Worm (Caenorhabditis elegans): ENCODE measurements around the gene Y53F4B.27.
A peak's percentile ranks its signal among the peaks of the same experiment; 100 is the strongest.

Gene Y53F4B.27

DNA sequence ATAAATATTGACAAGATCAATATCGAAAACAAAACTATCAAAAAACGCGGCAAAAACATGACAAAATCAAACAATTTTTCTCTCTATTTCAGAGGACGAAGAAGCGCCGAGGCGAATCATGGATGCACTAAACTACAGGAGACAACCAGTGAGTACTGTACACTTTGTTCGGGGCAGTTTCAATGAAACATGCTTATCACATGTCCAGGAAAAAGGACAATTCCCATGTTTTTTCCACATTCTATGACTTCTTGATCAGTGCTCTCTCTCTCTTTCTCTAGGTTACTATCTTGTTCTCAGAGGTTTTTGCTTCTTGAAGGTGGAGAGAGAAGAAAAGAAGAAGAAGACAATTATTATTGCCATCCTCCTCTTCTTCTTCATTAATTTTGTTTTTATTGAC, 51.8 kb downstream of the Y53F4B.27 start (continued):
- TF ChIP-seq aly-2 (tag; optimal IDR thresholded peaks at IDR 0.05), result no peak
- no peak for TF ChIP-seq Y5F2A.4 (GFP tag; optimal IDR thresholded peaks at IDR 0.05)
- TF ChIP-seq cey-2 (tag; optimal IDR thresholded peaks at IDR 0.05; ENCODE audit: borderline replicate concordance, insufficient read depth), result no peak
- no peak for TF ChIP-seq ceh-28 (tag; optimal IDR thresholded peaks at IDR 0.05)
- TF ChIP-seq hif-1 (tag; optimal IDR thresholded peaks at IDR 0.05), result no peak
- TF ChIP-seq ceh-62 (tag; optimal IDR thresholded peaks at IDR 0.05), result no peak
- no peak for TF ChIP-seq madf-5 (GFP tag; IDR thresholded peaks at IDR 0.05)
- no peak for TF ChIP-seq aha-1 (tag)
- no peak for TF ChIP-seq nhr-41 (GFP tag; IDR thresholded peaks at IDR 0.05)
- no peak for TF ChIP-seq egl-43 (GFP tag; IDR thresholded peaks at IDR 0.05)
- no peak for TF ChIP-seq madf-9 (GFP tag; conservative IDR thresholded peaks at IDR 0.05)
- TF ChIP-seq daf-8 (GFP tag; IDR thresholded peaks at IDR 0.05), result no peak
- TF ChIP-seq sdz-12 (GFP tag; optimal IDR thresholded peaks at IDR 0.05), result no peak
- no peak for TF ChIP-seq lim-7 (GFP tag; IDR thresholded peaks at IDR 0.05)
- no peak for TF ChIP-seq lin-13 (GFP tag; optimal IDR thresholded peaks at IDR 0.05)
- TF ChIP-seq F26F4.8 (GFP tag; conservative IDR thresholded peaks at IDR 0.05), result no peak
- no peak for TF ChIP-seq dmd-9 (GFP tag; IDR thresholded peaks at IDR 0.05)
- no peak for TF ChIP-seq daf-12 (tag; optimal IDR thresholded peaks at IDR 0.05)
- TF ChIP-seq pqm-1 (tag; optimal IDR thresholded peaks at IDR 0.05), result no peak
- TF ChIP-seq ztf-7 (tag; optimal IDR thresholded peaks at IDR 0.05), result no peak
- TF ChIP-seq Y48G9A.11 (GFP tag; IDR thresholded peaks at IDR 0.05), result no peak
- TF ChIP-seq nhr-111 (GFP tag; optimal IDR thresholded peaks at IDR 0.05), result no peak
- no peak for TF ChIP-seq hmg-1.1 (GFP tag; IDR thresholded peaks at IDR 0.05)
- TF ChIP-seq T26A8.4 (GFP tag; IDR thresholded peaks at IDR 0.05), result no peak
- peak in 1 of 2 experiments; percentile 94 for TF ChIP-seq unc-62 (GFP tag; optimal IDR thresholded peaks at IDR 0.05 in 1 of 2)
- no peak for TF ChIP-seq unc-62 (tag; optimal IDR thresholded peaks at IDR 0.05)
- no peak for TF ChIP-seq unc-39 (tag; optimal IDR thresholded peaks at IDR 0.05)
- no peak for TF ChIP-seq F10B5.3 (tag; optimal IDR thresholded peaks at IDR 0.05)
- TF ChIP-seq skn-1 (tag; optimal IDR thresholded peaks at IDR 0.05), result no peak
- TF ChIP-seq tra-1 (GFP tag; IDR thresholded peaks at IDR 0.05), result no peak
- TF ChIP-seq T20F7.1 (GFP tag; optimal IDR thresholded peaks at IDR 0.05), result no peak
- TF ChIP-seq spr-3 (GFP tag; optimal IDR thresholded peaks at IDR 0.05), result no peak
- no peak for TF ChIP-seq zip-11 (GFP tag; IDR thresholded peaks at IDR 0.05)
- TF ChIP-seq dve-1 (tag; optimal IDR thresholded peaks at IDR 0.05; ENCODE audit: insufficient read depth), result peak; percentile 34
- no peak for TF ChIP-seq pha-4 (GFP tag; IDR thresholded peaks at IDR 0.05)
- no peak for TF ChIP-seq pha-4 (tag; optimal IDR thresholded peaks at IDR 0.05)
- TF ChIP-seq ctbp-1 (GFP tag; IDR thresholded peaks at IDR 0.05), result no peak
- peak in 1 of 2 experiments; percentile 26 for TF ChIP-seq mdl-1 (tag; optimal IDR thresholded peaks at IDR 0.05)
- no peak for TF ChIP-seq zag-1 (tag; optimal IDR thresholded peaks at IDR 0.05)
- TF ChIP-seq nhr-77 (tag; optimal IDR thresholded peaks at IDR 0.05), result peak; percentile 65
- TF ChIP-seq fkh-10 (GFP tag; optimal IDR thresholded peaks at IDR 0.05), result no peak
- no peak for TF ChIP-seq ceh-44 (GFP tag; IDR thresholded peaks at IDR 0.05)
- no peak for TF ChIP-seq vab-7 (GFP tag; IDR thresholded peaks at IDR 0.05)

Measured in whole organism, L4 larva.